Fruit fly (Drosophila melanogaster) whole organism, embryonic: ENCODE data around the gene Paf-AHalpha.

Experiments used
- Asciz ChIP-seq: fragments of 200-800 bp; sonication (Bioruptor generic); optimal IDR thresholded peaks from 2 replicates; lab custom pipeline; 2017; ENCODE audit warnings: missing biosample characterization, mild to moderate bottlenecking, missing genetic modification characterization, missing genetic modification reagents
- Awh ChIP-seq: fragments of 200-800 bp; sonication (Bioruptor generic); IDR thresholded peaks from 2 replicates; pipeline ENCODE4, ENCODE4 v1.3.6; 2022; ENCODE audit warnings: missing biosample characterization, missing genetic modification characterization
- CG10274 ChIP-seq: fragments of 200-800 bp; sonication (Bioruptor generic); optimal IDR thresholded peaks from 3 replicates; lab custom pipeline; 2017; ENCODE audit warnings: missing biosample characterization, mild to moderate bottlenecking, missing genetic modification characterization
- CG11093 ChIP-seq: fragments of 200-800 bp; sonication (Bioruptor generic); IDR thresholded peaks from 3 replicates; pipeline ENCODE4 v1.3.6; 2022; ENCODE audit warnings: missing biosample characterization, missing genetic modification characterization
- CG12299 ChIP-seq: fragments of 200-800 bp; sonication (Bioruptor generic); optimal IDR thresholded peaks from 2 replicates; lab custom pipeline; 2018; ENCODE audit warnings: missing biosample characterization, mild to moderate bottlenecking, missing genetic modification characterization
- CG1529 ChIP-seq: fragments of 200-800 bp; sonication (Bioruptor generic); optimal IDR thresholded peaks from 3 replicates; lab custom pipeline; 2018; ENCODE audit warnings: missing biosample characterization, missing genetic modification characterization
- CG1647 ChIP-seq: fragments of 200-800 bp; sonication (Bioruptor generic); optimal IDR thresholded peaks from 3 replicates; lab custom pipeline; 2016; ENCODE audit warnings: missing biosample characterization, missing genetic modification characterization
- CG17359 ChIP-seq: fragments of 200-800 bp; sonication (Bioruptor generic); optimal IDR thresholded peaks from 3 replicates; lab custom pipeline; 2018; ENCODE audit warnings: missing biosample characterization, mild to moderate bottlenecking, missing genetic modification characterization, moderate library complexity
- CG17829 ChIP-seq: fragments of 200-800 bp; optimal IDR thresholded peaks from 2 replicates; lab custom pipeline; 2019; ENCODE audit warnings: missing biosample characterization, mild to moderate bottlenecking, missing genetic modification characterization, moderate library complexity
- CG18011 ChIP-seq: fragments of 200-800 bp; sonication (Bioruptor generic); optimal IDR thresholded peaks from 2 replicates; lab custom pipeline; 2017; ENCODE audit warnings: missing biosample characterization, missing genetic modification characterization, mild to moderate bottlenecking, moderate library complexity, missing genotype
- CG2202 ChIP-seq: fragments of 200-800 bp; sonication (Bioruptor generic); optimal IDR thresholded peaks from 2 replicates; lab custom pipeline; 2018; ENCODE audit warnings: missing biosample characterization, mild to moderate bottlenecking, missing genetic modification characterization
- CG31441 ChIP-seq: fragments of 200-800 bp; sonication (Bioruptor generic); IDR thresholded peaks from 2 replicates; pipeline ENCODE4 v1.3.6; 2022; ENCODE audit warnings: missing biosample characterization, missing genetic modification characterization
- CG3163 ChIP-seq: fragments of 200-800 bp; sonication (Bioruptor generic); optimal IDR thresholded peaks from 3 replicates; lab custom pipeline; 2016; ENCODE audit warnings: missing biosample characterization, missing genetic modification characterization
- CG4328 ChIP-seq: fragments of 200-800 bp; sonication (Bioruptor generic); optimal IDR thresholded peaks from 3 replicates; lab custom pipeline; 2017; ENCODE audit warnings: missing biosample characterization, missing genetic modification reagents, missing genetic modification characterization
- CG4404 ChIP-seq: fragments of 200-800 bp; sonication (Bioruptor generic); IDR thresholded peaks from 2 replicates; pipeline ENCODE4 v1.3.6; 2022; ENCODE audit warnings: missing biosample characterization, missing genetic modification characterization
- CG4730 ChIP-seq: fragments of 200-800 bp; sonication (Bioruptor generic); IDR thresholded peaks from 2 replicates; pipeline ENCODE4 v1.3.6; 2022; ENCODE audit warnings: missing biosample characterization, missing genetic modification characterization
- CG5245 ChIP-seq: fragments of 200-800 bp; sonication (Bioruptor generic); optimal IDR thresholded peaks from 3 replicates; lab custom pipeline; 2016; ENCODE audit warnings: missing biosample characterization, missing genetic modification characterization
- CG6689 ChIP-seq: fragments of 200-800 bp; sonication (Bioruptor generic); IDR thresholded peaks from 2 replicates; pipeline ENCODE4 v1.3.6; 2022; ENCODE audit warnings: missing biosample characterization, missing genetic modification characterization
- CG6765 ChIP-seq: fragments of 200-800 bp; sonication (Bioruptor generic); optimal IDR thresholded peaks from 3 replicates; lab custom pipeline; 2017; ENCODE audit warnings: missing biosample characterization, mild to moderate bottlenecking, missing genetic modification characterization
- CG7357 ChIP-seq: fragments of 200-800 bp; sonication (Bioruptor generic); IDR thresholded peaks from 3 replicates; pipeline ENCODE4 v1.3.6; 2022; ENCODE audit warnings: missing biosample characterization, missing genetic modification characterization
- Dad ChIP-seq: fragments of 200-800 bp; sonication (Bioruptor generic); optimal IDR thresholded peaks from 3 replicates; lab custom pipeline; 2016; ENCODE audit warnings: missing biosample characterization, missing genetic modification characterization
- Dp ChIP-seq: fragments of 200-800 bp; sonication (Bioruptor generic); optimal IDR thresholded peaks from 2 replicates; lab custom pipeline; 2018; ENCODE audit warnings: missing biosample characterization, mild to moderate bottlenecking, missing genetic modification characterization, moderate library complexity
- NC2α ChIP-seq: fragments of 200-800 bp; sonication (Bioruptor generic); optimal IDR thresholded peaks from 2 replicates; lab custom pipeline; 2016; ENCODE audit warnings: missing biosample characterization, missing genetic modification characterization
- NC2β ChIP-seq: fragments of 200-800 bp; sonication (Bioruptor generic); optimal IDR thresholded peaks from 2 replicates; lab custom pipeline; 2016; ENCODE audit warnings: missing biosample characterization, missing genetic modification characterization
- Nf-YB ChIP-seq: fragments of 200-800 bp; sonication (Bioruptor generic); optimal IDR thresholded peaks from 3 replicates; lab custom pipeline; 2019; ENCODE audit warnings: missing biosample characterization, mild to moderate bottlenecking, missing genetic modification characterization, moderate library complexity
- PHDP ChIP-seq: fragments of 200-800 bp; sonication (Bioruptor generic); optimal IDR thresholded peaks from 3 replicates; lab custom pipeline; 2018; ENCODE audit warnings: missing biosample characterization, mild to moderate bottlenecking, missing genetic modification characterization, moderate library complexity
- Ptx1 ChIP-seq: fragments of 200-800 bp; sonication (Bioruptor generic); IDR thresholded peaks from 2 replicates; pipeline ENCODE4 v1.3.6; 2022; ENCODE audit warnings: missing biosample characterization, missing genetic modification characterization
- Rfx ChIP-seq: fragments of 200-800 bp; sonication (Bioruptor generic); IDR thresholded peaks from 2 replicates; pipeline ENCODE4 v1.3.6; 2022; ENCODE audit warnings: missing biosample characterization, missing genetic modification characterization
- Xbp1 ChIP-seq: fragments of 200-800 bp; sonication (Bioruptor generic); optimal IDR thresholded peaks from 3 replicates; lab custom pipeline; 2016; ENCODE audit warnings: missing biosample characterization, mild to moderate bottlenecking, missing genetic modification characterization
- aop ChIP-seq: fragments of 200-800 bp; sonication (Bioruptor generic); IDR thresholded peaks from 2 replicates; pipeline ENCODE4 v1.3.6; 2022; ENCODE audit warnings: missing biosample characterization, missing genetic modification characterization
- az2 ChIP-seq: fragments of 200-800 bp; sonication (Bioruptor generic); optimal IDR thresholded peaks from 3 replicates; lab custom pipeline; 2016; ENCODE audit warnings: missing biosample characterization, missing genetic modification characterization
- bbx ChIP-seq: fragments of 200-800 bp; sonication (Bioruptor generic); IDR thresholded peaks from 2 replicates; pipeline ENCODE4 v1.3.6; 2022; ENCODE audit warnings: missing biosample characterization, missing genetic modification characterization; ENCODE audit not compliant: partially characterized antibody
- br ChIP-seq: fragments of >200 bp; optimal IDR thresholded peaks from 2 replicates; lab custom pipeline; 2017
- bsh ChIP-seq, 2 experiments: fragments of 200-800 bp; sonication (Bioruptor generic); optimal IDR thresholded peaks; 2 replicates each; lab custom pipeline; 2017 to 2018; ENCODE audit warnings: mild to moderate bottlenecking in 2 of 2, missing biosample characterization in 2 of 2, missing genetic modification characterization in 2 of 2, moderate library complexity in 1 of 2
- chn ChIP-seq: fragments of 200-800 bp; sonication (Bioruptor generic); optimal IDR thresholded peaks from 2 replicates; lab custom pipeline; 2016; ENCODE audit warnings: missing biosample characterization, missing genetic modification characterization
- dpn ChIP-seq, 2 experiments: fragments of 200-800 bp; sonication (Bioruptor generic); optimal IDR thresholded peaks; 3 replicates each; lab custom pipeline; 2016; ENCODE audit warnings: missing biosample characterization in 2 of 2, missing genetic modification characterization in 2 of 2
- esg ChIP-seq: fragments of 200-800 bp; sonication (Bioruptor generic); conservative IDR thresholded peaks from 2 replicates; pipeline ENCODE4 v1.3.6; 2022; ENCODE audit warnings: missing biosample characterization, missing genetic modification characterization
- ewg ChIP-seq: fragments of 200-800 bp; sonication (Bioruptor generic); optimal IDR thresholded peaks from 3 replicates; lab custom pipeline; 2017; ENCODE audit warnings: mild to moderate bottlenecking, missing biosample characterization, missing genetic modification reagents, missing genetic modification characterization
- fd3F ChIP-seq: fragments of 200-800 bp; sonication (Bioruptor generic); optimal IDR thresholded peaks from 2 replicates; lab custom pipeline; 2018; ENCODE audit warnings: missing biosample characterization, mild to moderate bottlenecking, missing genetic modification characterization, moderate library complexity
- jumu ChIP-seq: fragments of 200-800 bp; sonication (Bioruptor generic); optimal IDR thresholded peaks from 3 replicates; lab custom pipeline; 2016; ENCODE audit warnings: missing biosample characterization, missing genetic modification characterization
- lola ChIP-seq, 3 experiments: fragments of >200 bp in 2 of 3; fragments of 200-800 bp in 1 of 3; sonication (Bioruptor generic) in 1 of 3; optimal IDR thresholded peaks; 2 replicates each; lab custom pipeline; 2017 to 2019; ENCODE audit warnings: missing biosample characterization in 3 of 3, missing genetic modification characterization in 3 of 3, mild to moderate bottlenecking in 1 of 3, moderate library complexity in 1 of 3
- nau ChIP-seq: fragments of 200-800 bp; sonication (Bioruptor generic); optimal IDR thresholded peaks from 3 replicates; lab custom pipeline; 2017; ENCODE audit warnings: missing biosample characterization, mild to moderate bottlenecking, missing genetic modification characterization, missing genetic modification reagents
- nom ChIP-seq: fragments of 200-800 bp; sonication (Bioruptor generic); optimal IDR thresholded peaks from 2 replicates; lab custom pipeline; 2017; ENCODE audit warnings: missing biosample characterization, missing genetic modification characterization, mild to moderate bottlenecking, moderate library complexity, missing genetic modification reagents
- salm ChIP-seq: fragments of 200-800 bp; sonication (Bioruptor generic); optimal IDR thresholded peaks from 2 replicates; lab custom pipeline; 2018; ENCODE audit warnings: missing biosample characterization, mild to moderate bottlenecking, missing genetic modification characterization
- slp2 ChIP-seq: fragments of 200-800 bp; sonication (Bioruptor generic); optimal IDR thresholded peaks from 2 replicates; lab custom pipeline; 2016; ENCODE audit warnings: missing biosample characterization, missing genetic modification characterization
- tin ChIP-seq: fragments of 200-800 bp; sonication (Bioruptor generic); optimal IDR thresholded peaks from 3 replicates; lab custom pipeline; 2016; ENCODE audit warnings: missing biosample characterization, missing genetic modification characterization
- vnd ChIP-seq: fragments of 200-800 bp; sonication (Bioruptor generic); IDR thresholded peaks from 3 replicates; pipeline ENCODE4 v1.3.6; 2022; ENCODE audit warnings: missing biosample characterization, missing genetic modification characterization; ENCODE audit not compliant: partially characterized antibody
- wor ChIP-seq: fragments of 200-800 bp; sonication (Bioruptor generic); IDR thresholded peaks from 2 replicates; pipeline ENCODE4 v1.3.6; 2022; ENCODE audit warnings: missing biosample characterization, missing genetic modification characterization
- yki ChIP-seq: fragments of >200 bp; optimal IDR thresholded peaks from 3 replicates; lab custom pipeline; 2018

The Paf-AHalpha gene

dm6 chrX:15788235-15789187 is 3.1 kb upstream of the Paf-AHalpha start, which contains the start of gene Rhp (continued):
- TF ChIP-seq Asciz (peak; percentile 64), CG17359 (tag; lab: Kevin White, UChicago) (peak; percentile 78), PHDP (peak; percentile 71), fd3F (GFP tag; lab: Kevin White, UChicago) (peak; percentile 58), az2 (no peak), chn (GFP tag; lab: Kevin White, UChicago) (no peak), bbx (GFP tag; lab: Robert Waterston, UW) (peak; percentile 50; the same call in 1 of the 2 replicates), aop (GFP tag; lab: Robert Waterston, UW) (no peak), CG6689 (GFP tag; lab: Robert Waterston, UW) (no peak), Nf-YB (no peak), salm (peak; percentile 57), wor (GFP tag; lab: Robert Waterston, UW) (no peak), CG1647 (GFP tag; lab: Kevin White, UChicago) (no peak), NC2β (GFP tag; lab: Kevin White, UChicago) (no peak), Dp (GFP tag; lab: Kevin White, UChicago) (no peak), CG4404 (GFP tag; lab: Robert Waterston, UW) (no peak), nom (GFP tag; lab: Kevin White, UChicago) (peak; percentile 90), bsh (GFP tag; optimal IDR thresholded peaks at IDR 0.05; lab: Kevin White, UChicago) (peak in 1 of 2 experiments; percentile 65), CG1529 (GFP tag; lab: Kevin White, UChicago) (peak; percentile 51), Rfx (no peak), CG3163 (GFP tag; lab: Kevin White, UChicago) (no peak), esg (no peak), CG5245 (GFP tag; lab: Kevin White, UChicago) (no peak), br (lab: Kevin White, UChicago) (no peak), CG17829 (tag; lab: Kevin White, UChicago) (no peak), CG18011 (GFP tag; lab: Kevin White, UChicago) (no peak), CG12299 (peak; percentile 65), CG10274 (GFP tag; lab: Kevin White, UChicago) (no peak), CG6765 (no peak), dpn (GFP tag; optimal IDR thresholded peaks at IDR 0.05; lab: Kevin White, UChicago) (no peak), Xbp1 (GFP tag; lab: Kevin White, UChicago) (no peak), CG2202 (tag; lab: Kevin White, UChicago) (peak; percentile 39), CG4730 (GFP tag; lab: Robert Waterston, UW) (no peak), CG4328 (GFP tag; lab: Kevin White, UChicago) (peak; percentile 50), NC2α (GFP tag; lab: Kevin White, UChicago) (no peak), CG11093 (GFP tag; lab: Robert Waterston, UW) (no peak), CG7357 (GFP tag; lab: Robert Waterston, UW) (no peak), lola (GFP tag; optimal IDR thresholded peaks at IDR 0.05; lab: Kevin White, UChicago) (peak in 1 of 3 experiments; percentile 23), nau (GFP tag; lab: Kevin White, UChicago) (no peak), tin (GFP tag; lab: Kevin White, UChicago) (no peak), Awh (GFP tag; lab: Robert Waterston, UW) (peak; percentile 55), Dad (GFP tag; lab: Kevin White, UChicago) (no peak), vnd (GFP tag; lab: Robert Waterston, UW) (no peak), yki (lab: Kevin White, UChicago) (no peak), CG31441 (GFP tag; lab: Robert Waterston, UW) (no peak), slp2 (GFP tag; lab: Kevin White, UChicago) (no peak), ewg (GFP tag; lab: Kevin White, UChicago) (no peak), Ptx1 (GFP tag; lab: Robert Waterston, UW) (no peak), jumu (no peak)
